Worm (Caenorhabditis elegans) whole organism, early embryonic: ENCODE measurements around the gene srlf-13.

Experiments used
- ama-1 ChIP-seq: fragments of 150-350 bp; optimal IDR thresholded peaks from 2 replicates; lab custom pipeline; 2014
- flt-1 ChIP-seq: fragments of 200-800 bp; sonication (Bioruptor generic); IDR thresholded peaks from 2 replicates; pipeline ENCODE4 v1.3.6; 2022; ENCODE audit warnings: missing genetic modification characterization, missing compliant biosample characterization
- hmg-4 ChIP-seq: fragments of 200-800 bp; sonication (Bioruptor generic); optimal IDR thresholded peaks from 2 replicates; lab custom pipeline; 2018; ENCODE audit warnings: mild to moderate bottlenecking, missing genetic modification characterization, missing compliant biosample characterization
- sea-1 ChIP-seq: fragments of 200-800 bp; sonication (Bioruptor generic); conservative IDR thresholded peaks from 2 replicates; pipeline ENCODE4 v1.3.6; 2022; ENCODE audit warnings: missing genetic modification characterization, missing compliant biosample characterization

ce11 chrIV:10900083-10900482 is 3.7 kb upstream of the srlf-13 start, which contains the start of gene srlf-30:
- TF ChIP-seq hmg-4 (GFP tag; lab: Kevin White, UChicago) (no peak), flt-1 (GFP tag; lab: Robert Waterston, UW) (no peak), ama-1 (lab: Kevin White, UChicago) (no peak), sea-1 (GFP tag; lab: Robert Waterston, UW) (no peak)
